Worm (Caenorhabditis elegans): ENCODE measurements around the gene orai-1.

ce11 chrIII:611900-612299, 34.7 kb upstream of the orai-1 start:
- TF ChIP-seq ztf-4 (tag; optimal IDR thresholded peaks at IDR 0.05) (no peak), nhr-77 (tag; optimal IDR thresholded peaks at IDR 0.05) (no peak), ceh-82 (tag; optimal IDR thresholded peaks at IDR 0.05) (no peak), sem-4 (tag; optimal IDR thresholded peaks at IDR 0.05) (no peak), ama-1 (optimal IDR thresholded peaks at IDR 0.05) (no peak), F13H6.1 (tag; optimal IDR thresholded peaks at IDR 0.05) (no peak), ztf-1 (GFP tag; conservative IDR thresholded peaks at IDR 0.05) (no peak), aly-2 (tag; optimal IDR thresholded peaks at IDR 0.05) (no peak), unc-62 (GFP tag; optimal IDR thresholded peaks at IDR 0.05) (no peak), fos-1 (tag; optimal IDR thresholded peaks at IDR 0.05) (no peak), nhr-12 (tag; optimal IDR thresholded peaks at IDR 0.05) (no peak)
